Comparison of ENCODE assay signal across 4 worm cellular contexts in the genomic region with DNA sequence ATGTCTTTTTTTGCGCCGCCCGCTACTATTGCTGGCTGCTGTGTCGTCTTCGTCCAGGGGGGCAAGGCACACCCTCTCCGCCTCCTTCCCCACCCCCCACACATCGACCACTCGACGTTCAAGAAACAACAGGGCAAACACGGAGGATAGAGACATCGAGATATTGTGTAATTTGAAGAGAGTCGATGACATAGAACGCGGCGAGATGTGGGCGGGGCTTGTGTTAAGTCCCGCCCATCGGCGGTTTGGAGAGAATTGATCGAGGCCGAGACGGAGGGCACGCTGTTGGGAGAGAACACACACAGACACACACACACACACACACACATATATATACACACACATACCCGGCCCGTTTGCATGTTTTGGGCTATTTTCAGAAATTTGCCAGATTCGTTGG.
TF ChIP-seq lines count a peak whose summit lies in the region.

No protein-coding gene starts in this region.

TF ChIP-seq in whole organism, L2 larva, 48 proteins besides CTCF, POLR2A, EP300 and RAD21 (continues in another document):
- TF ChIP-seq R02D3.7 (tag; optimal IDR thresholded peaks at IDR 0.05; lab: Kevin White, UChicago) (no peak), mbf-1 (tag; optimal IDR thresholded peaks at IDR 0.05; lab: Kevin White, UChicago) (no peak), zag-1 (tag; optimal IDR thresholded peaks at IDR 0.05; lab: Kevin White, UChicago) (peak; percentile 84), unc-55 (GFP tag; optimal IDR thresholded peaks at IDR 0.05; lab: Kevin White, UChicago) (peak; percentile 21), elt-1 (tag; optimal IDR thresholded peaks at IDR 0.05; lab: Kevin White, UChicago) (no peak), nhr-12 (tag; optimal IDR thresholded peaks at IDR 0.05; lab: Kevin White, UChicago) (no peak), nhr-10 (tag; optimal IDR thresholded peaks at IDR 0.05; lab: Kevin White, UChicago) (no peak), ZK546.5 (tag; optimal IDR thresholded peaks at IDR 0.05; lab: Kevin White, UChicago) (no peak), gmeb-1 (tag; optimal IDR thresholded peaks at IDR 0.05; lab: Kevin White, UChicago) (no peak), ztf-4 (tag; optimal IDR thresholded peaks at IDR 0.05; lab: Kevin White, UChicago) (peak; percentile 17), nhr-6 (tag; optimal IDR thresholded peaks at IDR 0.05; lab: Kevin White, UChicago) (no peak), lsy-2 (tag; optimal IDR thresholded peaks at IDR 0.05; lab: Kevin White, UChicago) (peak; percentile 34 to 65), sma-9 (GFP tag; optimal IDR thresholded peaks at IDR 0.05; lab: Kevin White, UChicago) (peak; percentile 77), sma-9 (tag; optimal IDR thresholded peaks at IDR 0.05; lab: Kevin White, UChicago) (no peak), nhr-23 (tag; optimal IDR thresholded peaks at IDR 0.05; lab: Kevin White, UChicago) (peak; percentile 6), nhr-129 (tag; optimal IDR thresholded peaks at IDR 0.05; lab: Kevin White, UChicago) (peak; percentile 80), Y55F3AM.14 (GFP tag; optimal IDR thresholded peaks at IDR 0.05; lab: Kevin White, UChicago) (peak; percentile 76), mdl-1 (tag; optimal IDR thresholded peaks at IDR 0.05; lab: Kevin White, UChicago) (peak in 1 of 2 experiments; percentile 65), lin-39 (tag; optimal IDR thresholded peaks at IDR 0.05; lab: Kevin White, UChicago) (peak; percentile 32), C34F6.9 (tag; optimal IDR thresholded peaks at IDR 0.05; lab: Kevin White, UChicago) (peak; percentile 85), ceh-16 (tag; optimal IDR thresholded peaks at IDR 0.05; lab: Kevin White, UChicago) (no peak), F13H6.1 (tag; optimal IDR thresholded peaks at IDR 0.05; lab: Kevin White, UChicago) (peak; percentile 91)

TF ChIP-seq in whole organism, L4 larva, 104 proteins besides CTCF, POLR2A, EP300 and RAD21 (continues in another document):
- TF ChIP-seq nhr-48 (tag; optimal IDR thresholded peaks at IDR 0.05; lab: Kevin White, UChicago) (peak; percentile 52), hmg-1.1 (GFP tag; IDR thresholded peaks at IDR 0.05; lab: Robert Waterston, UW) (peak; percentile 88), ceh-20 (GFP tag; IDR thresholded peaks at IDR 0.05; lab: Robert Waterston, UW) (peak; percentile 70; the same call in 1 of the 2 replicates), D1046.2 (GFP tag; IDR thresholded peaks at IDR 0.05; lab: Robert Waterston, UW) (0 out of 2 replicates have a peak, but pooled peaks have one; percentile 58), nhr-111 (GFP tag; optimal IDR thresholded peaks at IDR 0.05; lab: Kevin White, UChicago) (peak; percentile 13), Y75B8A.6 (GFP tag; IDR thresholded peaks at IDR 0.05; lab: Robert Waterston, UW) (no peak), pha-4 (GFP tag; IDR thresholded peaks at IDR 0.05; lab: Robert Waterston, UW) (peak; percentile 22; the same call in 1 of the 2 replicates), pha-4 (tag; optimal IDR thresholded peaks at IDR 0.05; lab: Kevin White, UChicago) (no peak), spr-1 (tag; optimal IDR thresholded peaks at IDR 0.05; lab: Kevin White, UChicago) (peak; percentile 54), dve-1 (tag; optimal IDR thresholded peaks at IDR 0.05; lab: Kevin White, UChicago; ENCODE audit: insufficient read depth) (peak; percentile 77), ceh-32 (tag; optimal IDR thresholded peaks at IDR 0.05; lab: Kevin White, UChicago; ENCODE audit: poor library complexity) (peak; percentile 39), F44E2.7 (GFP tag; IDR thresholded peaks at IDR 0.05; lab: Robert Waterston, UW) (0 out of 2 replicates have a peak, but pooled peaks have one; percentile 11), unc-39 (tag; optimal IDR thresholded peaks at IDR 0.05; lab: Kevin White, UChicago) (no peak), ceh-28 (tag; optimal IDR thresholded peaks at IDR 0.05; lab: Kevin White, UChicago) (peak; percentile 45), aly-2 (tag; optimal IDR thresholded peaks at IDR 0.05; lab: Kevin White, UChicago) (no peak), T26A8.4 (GFP tag; IDR thresholded peaks at IDR 0.05; lab: Robert Waterston, UW) (peak; percentile 41), tra-1 (GFP tag; IDR thresholded peaks at IDR 0.05; lab: Robert Waterston, UW) (peak; percentile 44; the same call in 1 of the 2 replicates), nhr-25 (tag; optimal IDR thresholded peaks at IDR 0.05; lab: Kevin White, UChicago; ENCODE audit: borderline replicate concordance, insufficient read depth) (peak; percentile 73), dpl-1 (GFP tag; optimal IDR thresholded peaks at IDR 0.05; lab: Kevin White, UChicago) (peak; percentile 46), lin-39 (tag; optimal IDR thresholded peaks at IDR 0.05; lab: Kevin White, UChicago) (no peak)

TF ChIP-seq in whole organism, late embryonic, 69 proteins besides CTCF, POLR2A, EP300 and RAD21 (continues in another document):
- TF ChIP-seq nfya-1 (tag; optimal IDR thresholded peaks at IDR 0.05; lab: Kevin White, UChicago) (peak; percentile 84), ceh-19 (GFP tag; optimal IDR thresholded peaks at IDR 0.05; lab: Kevin White, UChicago) (peak; percentile 74), sdc-2 (tag; optimal IDR thresholded peaks at IDR 0.05; lab: Kevin White, UChicago) (peak; percentile 43), ahr-1 (tag; optimal IDR thresholded peaks at IDR 0.05; lab: Kevin White, UChicago) (peak; percentile 1), pat-9 (tag; optimal IDR thresholded peaks at IDR 0.05; lab: Kevin White, UChicago) (peak; percentile 4), ref-2 (tag; optimal IDR thresholded peaks at IDR 0.05; lab: Kevin White, UChicago) (peak; percentile 87), pha-2 (tag; optimal IDR thresholded peaks at IDR 0.05; lab: Kevin White, UChicago) (no peak), C08G9.2 (tag; optimal IDR thresholded peaks at IDR 0.05; lab: Kevin White, UChicago) (peak; percentile 51), pax-1 (tag; optimal IDR thresholded peaks at IDR 0.05; lab: Kevin White, UChicago) (no peak), ceh-2 (tag; optimal IDR thresholded peaks at IDR 0.05; lab: Kevin White, UChicago) (peak; percentile 61), tbx-7 (tag; optimal IDR thresholded peaks at IDR 0.05; lab: Kevin White, UChicago) (peak; percentile 36), dve-1 (tag; optimal IDR thresholded peaks at IDR 0.05; lab: Kevin White, UChicago) (no peak), pha-4 (tag; optimal IDR thresholded peaks at IDR 0.05; lab: Kevin White, UChicago) (no peak), gmeb-2 (tag; optimal IDR thresholded peaks at IDR 0.05; lab: Kevin White, UChicago) (no peak), T23F11.4 (GFP tag; optimal IDR thresholded peaks at IDR 0.05; lab: Kevin White, UChicago) (peak; percentile 32), hlh-6 (tag; optimal IDR thresholded peaks at IDR 0.05; lab: Kevin White, UChicago) (peak; percentile 67), ceh-34 (tag; optimal IDR thresholded peaks at IDR 0.05; lab: Kevin White, UChicago) (peak; percentile 77), pqm-1 (tag; optimal IDR thresholded peaks at IDR 0.05; lab: Kevin White, UChicago) (peak; percentile 9), unc-55 (GFP tag; optimal IDR thresholded peaks at IDR 0.05; lab: Kevin White, UChicago) (peak; percentile 80), ztf-16 (tag; optimal IDR thresholded peaks at IDR 0.05; lab: Kevin White, UChicago) (no peak), fkh-10 (GFP tag; optimal IDR thresholded peaks at IDR 0.05; lab: Kevin White, UChicago) (no peak), ceh-30 (tag; optimal IDR thresholded peaks at IDR 0.05; lab: Kevin White, UChicago) (peak; percentile 1), che-1 (tag; optimal IDR thresholded peaks at IDR 0.05; lab: Kevin White, UChicago) (peak; percentile 58), ceh-48 (tag; optimal IDR thresholded peaks at IDR 0.05; lab: Kevin White, UChicago) (peak; percentile 42), tbx-2 (tag; optimal IDR thresholded peaks at IDR 0.05; lab: Kevin White, UChicago) (peak; percentile 81)

TF ChIP-seq in whole organism, mixed stage, embryonic, 35 proteins besides CTCF, POLR2A, EP300 and RAD21 (continues in another document):
- TF ChIP-seq unc-62 (GFP tag; optimal IDR thresholded peaks at IDR 0.05; lab: Kevin White, UChicago) (peak; percentile 52), nhr-237 (tag; optimal IDR thresholded peaks at IDR 0.05; lab: Kevin White, UChicago) (no peak), ham-2 (GFP tag; optimal IDR thresholded peaks at IDR 0.05; lab: Kevin White, UChicago) (peak; percentile 43), pha-4 (tag; optimal IDR thresholded peaks at IDR 0.05; lab: Kevin White, UChicago) (peak; percentile 59), nhr-12 (tag; optimal IDR thresholded peaks at IDR 0.05; lab: Kevin White, UChicago) (no peak), mep-1 (tag; optimal IDR thresholded peaks at IDR 0.05; lab: Kevin White, UChicago) (peak; percentile 68), nhr-2 (tag; optimal IDR thresholded peaks at IDR 0.05; lab: Kevin White, UChicago) (peak; percentile 13), unc-120 (tag; optimal IDR thresholded peaks at IDR 0.05; lab: Kevin White, UChicago; ENCODE audit: poor library complexity, severe bottlenecking) (peak; percentile 75), snpc-4 (tag; optimal IDR thresholded peaks at IDR 0.05; lab: Kevin White, UChicago) (no peak), lin-13 (tag; optimal IDR thresholded peaks at IDR 0.05; lab: Kevin White, UChicago) (no peak), ces-1 (GFP tag; optimal IDR thresholded peaks at IDR 0.05; lab: Kevin White, UChicago) (peak; percentile 55), ztf-11 (tag; optimal IDR thresholded peaks at IDR 0.05; lab: Kevin White, UChicago) (peak; percentile 67), ceh-39 (tag; optimal IDR thresholded peaks at IDR 0.05; lab: Kevin White, UChicago) (no peak), nhr-76 (tag; optimal IDR thresholded peaks at IDR 0.05; lab: Kevin White, UChicago) (no peak), sptf-1 (tag; optimal IDR thresholded peaks at IDR 0.05; lab: Kevin White, UChicago) (peak; percentile 84), unc-39 (tag; optimal IDR thresholded peaks at IDR 0.05; lab: Kevin White, UChicago) (no peak), zip-8 (tag; optimal IDR thresholded peaks at IDR 0.05; lab: Kevin White, UChicago) (no peak), M03D4.4 (tag; optimal IDR thresholded peaks at IDR 0.05; lab: Kevin White, UChicago) (peak; percentile 41), ceh-43 (GFP tag; optimal IDR thresholded peaks at IDR 0.05; lab: Kevin White, UChicago) (peak; percentile 18), nhr-28 (tag; optimal IDR thresholded peaks at IDR 0.05; lab: Kevin White, UChicago) (no peak), drap-1 (GFP tag; optimal IDR thresholded peaks at IDR 0.05; lab: Kevin White, UChicago) (peak; percentile 76), flh-1 (GFP tag; optimal IDR thresholded peaks at IDR 0.05; lab: Kevin White, UChicago) (no peak), sem-2 (GFP tag; optimal IDR thresholded peaks at IDR 0.05; lab: Kevin White, UChicago) (no peak), mls-2 (tag; optimal IDR thresholded peaks at IDR 0.05; lab: Kevin White, UChicago) (peak; percentile 83), blmp-1 (tag; optimal IDR thresholded peaks at IDR 0.05; lab: Kevin White, UChicago) (no peak), hlh-1 (tag; optimal IDR thresholded peaks at IDR 0.05; lab: Kevin White, UChicago) (peak; percentile 55), lin-32 (GFP tag; optimal IDR thresholded peaks at IDR 0.05; lab: Kevin White, UChicago) (no peak), tbx-8 (GFP tag; optimal IDR thresholded peaks at IDR 0.05; lab: Kevin White, UChicago) (no peak)
